Fruit fly (Drosophila melanogaster) whole organism, wandering third instar larva: Measurements from ENCODE around the gene RpL37A.

Experiments used
- Hr78 ChIP-seq: fragments of >200 bp; optimal IDR thresholded peaks from 2 replicates; lab custom pipeline; 2017; ENCODE audit warnings: missing biosample characterization, missing genetic modification characterization
- Rel ChIP-seq, 2 experiments: fragments of 200-800 bp; sonication (Bioruptor generic) in 1 of 2; optimal IDR thresholded peaks; 2 replicates in 1 of 2; 3 replicates in 1 of 2; lab custom pipeline; 2016 to 2019; ENCODE audit warnings: mild to moderate bottlenecking in 2 of 2, missing biosample characterization in 2 of 2, missing genetic modification characterization in 2 of 2, moderate library complexity in 1 of 2
- h ChIP-seq: fragments of 200-800 bp; sonication (Bioruptor generic); optimal IDR thresholded peaks from 3 replicates; lab custom pipeline; 2016; ENCODE audit warnings: missing biosample characterization, mild to moderate bottlenecking, missing genetic modification characterization
- jim ChIP-seq: fragments of 175-275, 200-325 bp; sonication (Bioruptor generic); optimal IDR thresholded peaks from 2 replicates; lab custom pipeline; 2016; ENCODE audit warnings: missing biosample characterization, mild to moderate bottlenecking, missing genetic modification characterization
- lola ChIP-seq: fragments of >200 bp; optimal IDR thresholded peaks from 2 replicates; lab custom pipeline; 2017; ENCODE audit warnings: missing biosample characterization, missing genetic modification characterization

DNA sequence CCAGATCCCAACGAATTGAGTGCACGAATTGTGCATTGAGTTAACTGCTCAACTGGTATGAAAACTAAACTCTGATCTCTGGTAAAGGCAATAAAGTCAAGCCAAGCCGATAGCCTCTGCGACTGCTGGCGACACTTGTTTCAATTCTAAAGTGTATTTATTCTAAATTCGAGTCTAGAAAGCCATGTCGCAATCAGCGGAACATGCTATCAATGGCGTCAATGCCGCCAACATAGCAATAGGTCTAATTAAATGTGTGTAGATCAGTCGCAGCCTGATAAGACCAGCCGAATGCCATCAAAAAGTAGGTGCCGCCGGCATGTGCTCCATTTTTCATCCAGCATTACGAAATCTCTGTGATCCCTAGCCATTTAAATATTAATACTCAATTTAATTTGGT, 45.2 kb upstream of the RpL37A start:
- TF ChIP-seq Hr78: no peak
- no peak for TF ChIP-seq h (GFP tag; lab: Kevin White, UChicago)
- TF ChIP-seq jim (GFP tag; lab: Kevin White, UChicago): no peak
- no peak for TF ChIP-seq lola (GFP tag; lab: Kevin White, UChicago)
- no peak for TF ChIP-seq Rel (GFP tag; optimal IDR thresholded peaks at IDR 0.05; lab: Kevin White, UChicago)
- no peak for TF ChIP-seq Rel (tag; optimal IDR thresholded peaks at IDR 0.05; lab: Kevin White, UChicago)
